Worm (Caenorhabditis elegans) whole organism, late embryonic: ENCODE results near the gene cpg-24.

Source experiments
- C08G9.2 ChIP-seq: sonication (generic microtip); optimal IDR thresholded peaks from 2 replicates; lab custom pipeline; 2016; ENCODE audit warnings: mild to moderate bottlenecking, missing genetic modification characterization, moderate library complexity, missing compliant biosample characterization
- F13H6.1 ChIP-seq: sonication (generic microtip); optimal IDR thresholded peaks from 2 replicates; lab custom pipeline; 2016; ENCODE audit warnings: missing genetic modification characterization, missing compliant biosample characterization
- T23F11.4 ChIP-seq: fragments of 200-800 bp; sonication (Bioruptor generic); optimal IDR thresholded peaks from 2 replicates; lab custom pipeline; 2018; ENCODE audit warnings: mild to moderate bottlenecking, missing genetic modification characterization, missing compliant biosample characterization
- ahr-1 ChIP-seq: sonication (generic microtip); optimal IDR thresholded peaks from 2 replicates; lab custom pipeline; 2016; ENCODE audit warnings: missing genetic modification characterization, missing compliant biosample characterization
- ama-1 ChIP-seq: fragments of 150-350 bp; optimal IDR thresholded peaks from 2 replicates; lab custom pipeline; 2014
- ceh-14 ChIP-seq: sonication (generic microtip); optimal IDR thresholded peaks from 2 replicates; lab custom pipeline; 2016; ENCODE audit warnings: missing genotype, missing genetic modification characterization, missing compliant biosample characterization
- ceh-19 ChIP-seq: fragments of 200-800 bp; sonication (Bioruptor generic); optimal IDR thresholded peaks from 2 replicates; lab custom pipeline; 2018; ENCODE audit warnings: mild to moderate bottlenecking, missing genetic modification characterization, missing compliant biosample characterization
- ceh-2 ChIP-seq: sonication (generic microtip); optimal IDR thresholded peaks from 2 replicates; lab custom pipeline; 2016; ENCODE audit warnings: missing genotype, missing genetic modification characterization, missing compliant biosample characterization
- ceh-22 ChIP-seq: sonication (generic microtip); optimal IDR thresholded peaks from 2 replicates; lab custom pipeline; 2017; ENCODE audit warnings: missing biosample characterization, missing genetic modification characterization
- ceh-24 ChIP-seq: sonication (generic microtip); optimal IDR thresholded peaks from 2 replicates; lab custom pipeline; 2016; ENCODE audit warnings: mild to moderate bottlenecking, missing genetic modification characterization, missing compliant biosample characterization
- ceh-30 ChIP-seq: fragments of 150-350 bp; optimal IDR thresholded peaks from 2 replicates; lab custom pipeline; 2014; ENCODE audit warnings: missing biosample characterization, missing genetic modification characterization
- ceh-34 ChIP-seq: sonication (generic microtip); optimal IDR thresholded peaks from 2 replicates; lab custom pipeline; 2016; ENCODE audit warnings: mild to moderate bottlenecking, missing genetic modification characterization, missing compliant biosample characterization
- ceh-45 ChIP-seq: fragments of 200-800 bp; sonication (Bioruptor generic); IDR thresholded peaks from 2 replicates; pipeline ENCODE4 v1.3.6; 2022; ENCODE audit warnings: missing genetic modification reagents, missing genetic modification characterization, missing compliant biosample characterization
- ceh-9 ChIP-seq: sonication (generic microtip); optimal IDR thresholded peaks from 2 replicates; lab custom pipeline; 2016; ENCODE audit warnings: mild to moderate bottlenecking, missing genetic modification characterization, inconsistent platforms, missing compliant biosample characterization
- dve-1 ChIP-seq: sonication (generic microtip); optimal IDR thresholded peaks from 2 replicates; lab custom pipeline; 2017; ENCODE audit warnings: antibody characterized with exemption, mild to moderate bottlenecking, missing genetic modification characterization, missing compliant biosample characterization
- elt-4 ChIP-seq: sonication (generic microtip); optimal IDR thresholded peaks from 2 replicates; lab custom pipeline; 2016; ENCODE audit warnings: missing genetic modification characterization, missing compliant biosample characterization
- fax-1 ChIP-seq: sonication (generic microtip); optimal IDR thresholded peaks from 2 replicates; lab custom pipeline; 2016; ENCODE audit warnings: missing genotype, missing genetic modification characterization, missing compliant biosample characterization
- fkh-6 ChIP-seq: sonication (generic microtip); optimal IDR thresholded peaks from 2 replicates; lab custom pipeline; 2016; ENCODE audit warnings: missing genetic modification characterization, missing compliant biosample characterization
- gmeb-2 ChIP-seq: sonication (generic microtip); optimal IDR thresholded peaks from 2 replicates; lab custom pipeline; 2016; ENCODE audit warnings: missing genetic modification characterization, inconsistent platforms, missing compliant biosample characterization
- hlh-13 ChIP-seq: fragments of 200-800 bp; sonication (Bioruptor generic); optimal IDR thresholded peaks from 2 replicates; lab custom pipeline; 2018; ENCODE audit warnings: mild to moderate bottlenecking, missing genetic modification characterization, missing compliant biosample characterization
- hlh-15 ChIP-seq: sonication (generic microtip); optimal IDR thresholded peaks from 2 replicates; lab custom pipeline; 2016; ENCODE audit warnings: missing genetic modification characterization, missing compliant biosample characterization
- hlh-6 ChIP-seq: sonication (generic microtip); optimal IDR thresholded peaks from 2 replicates; lab custom pipeline; 2016; ENCODE audit warnings: missing genotype, missing genetic modification characterization, missing compliant biosample characterization
- lim-6 ChIP-seq: sonication (generic microtip); optimal IDR thresholded peaks from 2 replicates; lab custom pipeline; 2016; ENCODE audit warnings: missing genetic modification characterization, missing compliant biosample characterization
- madf-2 ChIP-seq: sonication (generic microtip); optimal IDR thresholded peaks from 2 replicates; lab custom pipeline; 2017; ENCODE audit warnings: missing genetic modification characterization, missing compliant biosample characterization
- mec-3 ChIP-seq: sonication (generic microtip); optimal IDR thresholded peaks from 2 replicates; lab custom pipeline; 2016; ENCODE audit warnings: borderline replicate concordance, missing genetic modification characterization, missing compliant biosample characterization
- nfya-1 ChIP-seq: sonication (generic microtip); optimal IDR thresholded peaks from 2 replicates; lab custom pipeline; 2017; ENCODE audit warnings: missing genetic modification characterization, mild to moderate bottlenecking, missing compliant biosample characterization, antibody characterized with exemption, moderate library complexity
- nhr-232 ChIP-seq: sonication (generic microtip); optimal IDR thresholded peaks from 2 replicates; lab custom pipeline; 2016; ENCODE audit warnings: missing genetic modification characterization, missing compliant biosample characterization
- npax-4 ChIP-seq: sonication (generic microtip); optimal IDR thresholded peaks from 2 replicates; lab custom pipeline; 2016; ENCODE audit warnings: missing genetic modification characterization, missing compliant biosample characterization
- odd-2 ChIP-seq: sonication (generic microtip); optimal IDR thresholded peaks from 2 replicates; lab custom pipeline; 2017; ENCODE audit warnings: antibody characterized with exemption, mild to moderate bottlenecking, missing genetic modification characterization, missing compliant biosample characterization
- pros-1 ChIP-seq: fragments of 150-350 bp; optimal IDR thresholded peaks from 2 replicates; lab custom pipeline; 2014; ENCODE audit warnings: missing biosample characterization, missing genetic modification reagents, missing genetic modification characterization
- sdc-2 ChIP-seq: sonication (generic microtip); optimal IDR thresholded peaks from 2 replicates; lab custom pipeline; 2016; ENCODE audit warnings: missing genotype, missing genetic modification characterization, missing compliant biosample characterization
- sox-2 ChIP-seq: fragments of 200-800 bp; sonication (Bioruptor generic); IDR thresholded peaks from 2 replicates; pipeline ENCODE4 v1.3.6; 2022; ENCODE audit warnings: missing genetic modification reagents, missing genetic modification characterization, missing compliant biosample characterization
- sox-4 ChIP-seq: sonication (generic microtip); optimal IDR thresholded peaks from 2 replicates; lab custom pipeline; 2017; ENCODE audit warnings: mild to moderate bottlenecking, missing genetic modification characterization, inconsistent platforms, missing compliant biosample characterization
- syd-9 ChIP-seq: sonication (generic microtip); optimal IDR thresholded peaks from 2 replicates; lab custom pipeline; 2016; ENCODE audit warnings: mild to moderate bottlenecking, missing genetic modification characterization, moderate library complexity, missing compliant biosample characterization
- tbx-2 ChIP-seq: sonication (generic microtip); optimal IDR thresholded peaks from 2 replicates; lab custom pipeline; 2016; ENCODE audit warnings: missing genetic modification characterization, missing compliant biosample characterization
- tbx-7 ChIP-seq: sonication (generic microtip); optimal IDR thresholded peaks from 2 replicates; lab custom pipeline; 2016; ENCODE audit warnings: missing genotype, missing genetic modification characterization, missing compliant biosample characterization
- ttx-3 ChIP-seq: sonication (generic microtip); optimal IDR thresholded peaks from 2 replicates; lab custom pipeline; 2016; ENCODE audit warnings: missing genetic modification reagents, missing genetic modification characterization, missing compliant biosample characterization
- unc-3 ChIP-seq, 2 experiments: fragments of 200-800 bp in 1 of 2; sonication (Bioruptor generic) in 1 of 2; sonication (generic microtip) in 1 of 2; conservative IDR thresholded peaks in 1 of 2; optimal IDR thresholded peaks in 1 of 2; 2 replicates each; pipeline versions ENCODE4 v1.3.6 to Lab custom; 2016 to 2022; ENCODE audit warnings: missing compliant biosample characterization in 2 of 2, missing genetic modification characterization in 2 of 2, missing genetic modification reagents in 1 of 2
- unc-42 ChIP-seq: sonication (generic microtip); optimal IDR thresholded peaks from 2 replicates; lab custom pipeline; 2016; ENCODE audit warnings: missing genotype, missing genetic modification characterization, missing compliant biosample characterization
- unc-86 ChIP-seq: sonication (generic microtip); optimal IDR thresholded peaks from 2 replicates; lab custom pipeline; 2016; ENCODE audit warnings: missing genetic modification characterization, missing compliant biosample characterization
- zip-5 ChIP-seq: sonication (generic microtip); optimal IDR thresholded peaks from 2 replicates; lab custom pipeline; 2016; ENCODE audit warnings: missing genetic modification characterization, missing compliant biosample characterization

The cpg-24 gene

ce11 chrIV:1659045-1659741, 27.4 kb downstream of the cpg-24 start, which contains the start of gene rps-28 (continued):
- TF ChIP-seq mec-3 (tag; lab: Kevin White, UChicago) = no peak
- peak; percentile 50 for TF ChIP-seq sdc-2 (tag; lab: Kevin White, UChicago)
- TF ChIP-seq sox-2 (GFP tag; lab: Robert Waterston, UW) = peak; percentile 78
- peak; percentile 76 for TF ChIP-seq ceh-2 (tag; lab: Kevin White, UChicago)
- TF ChIP-seq F13H6.1 (tag; lab: Kevin White, UChicago) = peak; percentile 84
- TF ChIP-seq lim-6 = peak; percentile 53
- TF ChIP-seq nhr-232 (tag; lab: Kevin White, UChicago) = peak; percentile 63
- peak; percentile 73 for TF ChIP-seq fax-1 (tag; lab: Kevin White, UChicago)
- peak; percentile 85 for TF ChIP-seq ttx-3 (tag; lab: Kevin White, UChicago)
- TF ChIP-seq dve-1 (tag; lab: Kevin White, UChicago) = peak; percentile 92
- TF ChIP-seq ceh-34 (tag; lab: Kevin White, UChicago) = peak; percentile 96
- no peak for TF ChIP-seq elt-4
- peak; percentile 46 for TF ChIP-seq tbx-7
- peak; percentile 97 for TF ChIP-seq ceh-30 (tag; lab: Kevin White, UChicago)
- TF ChIP-seq hlh-13 (GFP tag; lab: Kevin White, UChicago) = peak; percentile 39
- peak; percentile 97 for TF ChIP-seq ceh-14 (tag; lab: Kevin White, UChicago)
- TF ChIP-seq unc-86 = peak; percentile 91
- no peak for TF ChIP-seq ceh-9 (tag; lab: Kevin White, UChicago)
- TF ChIP-seq ceh-19 (GFP tag; lab: Kevin White, UChicago) = peak; percentile 84
- TF ChIP-seq sox-4 (tag; lab: Kevin White, UChicago) = peak; percentile 77
- TF ChIP-seq syd-9 (tag; lab: Kevin White, UChicago) = peak; percentile 80
- peak; percentile 77 for TF ChIP-seq C08G9.2
- TF ChIP-seq odd-2 = peak; percentile 53
- peak; percentile 73 for TF ChIP-seq madf-2 (tag; lab: Kevin White, UChicago)
- peak; percentile 68 for TF ChIP-seq gmeb-2 (tag; lab: Kevin White, UChicago)
- peak; percentile 77 for TF ChIP-seq T23F11.4 (GFP tag; lab: Kevin White, UChicago)
- TF ChIP-seq fkh-6 (tag; lab: Kevin White, UChicago) = peak; percentile 78
- TF ChIP-seq tbx-2 = peak; percentile 98
- peak; percentile 72 for TF ChIP-seq ahr-1 (tag; lab: Kevin White, UChicago)
- TF ChIP-seq hlh-15 (tag; lab: Kevin White, UChicago) = no peak
- no peak for TF ChIP-seq ceh-22 (tag; lab: Kevin White, UChicago)
- peak; percentile 79 for TF ChIP-seq unc-3 (GFP tag; conservative IDR thresholded peaks at IDR 0.05; lab: Robert Waterston, UW)
- TF ChIP-seq unc-3 (tag; optimal IDR thresholded peaks at IDR 0.05; lab: Kevin White, UChicago) = peak; percentile 90
- TF ChIP-seq ama-1 (lab: Kevin White, UChicago) = no peak
- TF ChIP-seq zip-5 (tag; lab: Kevin White, UChicago) = peak; percentile 77
- peak; percentile 44 for TF ChIP-seq pros-1
- TF ChIP-seq ceh-45 (GFP tag; lab: Robert Waterston, UW) = peak; percentile 70
- TF ChIP-seq unc-42 (tag; lab: Kevin White, UChicago) = peak; percentile 98
- TF ChIP-seq npax-4 (tag; lab: Kevin White, UChicago) = peak; percentile 61
- peak; percentile 99 for TF ChIP-seq nfya-1 (tag; lab: Kevin White, UChicago)

- TF ChIP-seq sox-2 (GFP tag; lab: Robert Waterston, UW) (no peak), hlh-6 (tag; lab: Kevin White, UChicago) (no peak), sdc-2 (tag; lab: Kevin White, UChicago) (no peak), ceh-45 (GFP tag; lab: Robert Waterston, UW) (no peak), elt-4 (no peak), gmeb-2 (tag; lab: Kevin White, UChicago) (no peak), ceh-24 (tag; lab: Kevin White, UChicago) (no peak), unc-42 (tag; lab: Kevin White, UChicago) (no peak), fax-1 (tag; lab: Kevin White, UChicago) (no peak)
- TF ChIP-seq, all 69 proteins: peak for 0
These were observed 28.2 kb downstream of the cpg-24 start, which contains the start of gene Y41D4B.4 for ce11 chrIV:1659978-1660377. TSS of gene Y41D4B.4 (plus strand) at chrIV:1660110.
